Worm (Caenorhabditis elegans): Measurements from ENCODE around the gene T01B7.5.
A peak's percentile ranks its signal among the peaks of the same experiment; 100 is the strongest.

Gene T01B7.5

DNA sequence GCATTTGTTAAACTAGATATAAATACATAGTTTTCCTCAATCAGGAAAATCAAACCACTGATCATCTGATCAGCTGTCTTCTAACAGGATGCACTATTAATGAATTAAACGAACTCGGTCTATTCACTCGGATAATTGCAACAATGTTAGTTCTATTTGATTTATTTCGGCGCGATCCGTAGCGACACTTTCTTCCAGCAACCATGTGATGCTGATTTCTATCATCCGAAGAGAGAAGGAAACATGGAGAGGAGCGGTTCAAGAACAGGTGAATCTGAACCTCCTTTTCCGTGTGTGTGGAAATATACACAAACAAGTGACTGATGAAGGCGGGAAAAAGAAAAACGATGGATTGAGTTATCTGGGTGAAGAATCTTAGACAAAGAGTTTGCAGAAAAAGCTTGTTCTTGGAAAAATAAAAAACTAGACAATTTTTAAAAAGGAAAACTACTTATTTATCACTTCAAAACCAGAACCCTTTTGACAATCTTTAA, 15.2 kb downstream of the T01B7.5 start:
- peak; percentile 13 for TF ChIP-seq hlh-11 (tag; optimal IDR thresholded peaks at IDR 0.05)
- TF ChIP-seq T26A8.4 (GFP tag; IDR thresholded peaks at IDR 0.05): no peak
- TF ChIP-seq nhr-28 (tag; optimal IDR thresholded peaks at IDR 0.05): peak; percentile 4

ce11 chrII:8732339-8733100, 15.9 kb downstream of the T01B7.5 start, which contains the start of gene rol-6:
Gene rol-6, plus strand, starts transcription at chrII:8733050.
- no peak for TF ChIP-seq nhr-76 (tag; optimal IDR thresholded peaks at IDR 0.05)
- TF ChIP-seq aha-1 (tag): peak; percentile 85
- peak; percentile 17 for TF ChIP-seq hlh-11 (tag; optimal IDR thresholded peaks at IDR 0.05)
- TF ChIP-seq Y48G9A.11 (GFP tag; IDR thresholded peaks at IDR 0.05): no peak
- TF ChIP-seq ZK546.5 (tag; optimal IDR thresholded peaks at IDR 0.05): no peak
- TF ChIP-seq nhr-28 (tag; optimal IDR thresholded peaks at IDR 0.05): peak; percentile 30
- no peak for TF ChIP-seq fos-1 (tag; optimal IDR thresholded peaks at IDR 0.05)
- no peak for TF ChIP-seq nhr-102 (tag; optimal IDR thresholded peaks at IDR 0.05)
- no peak for TF ChIP-seq nhr-10 (tag; optimal IDR thresholded peaks at IDR 0.05)
- TF ChIP-seq daf-16 (GFP tag; optimal IDR thresholded peaks at IDR 0.05): no peak
- no peak for TF ChIP-seq daf-16 (tag; optimal IDR thresholded peaks at IDR 0.05)
- no peak for TF ChIP-seq lir-3 (tag; optimal IDR thresholded peaks at IDR 0.05)

DNA sequence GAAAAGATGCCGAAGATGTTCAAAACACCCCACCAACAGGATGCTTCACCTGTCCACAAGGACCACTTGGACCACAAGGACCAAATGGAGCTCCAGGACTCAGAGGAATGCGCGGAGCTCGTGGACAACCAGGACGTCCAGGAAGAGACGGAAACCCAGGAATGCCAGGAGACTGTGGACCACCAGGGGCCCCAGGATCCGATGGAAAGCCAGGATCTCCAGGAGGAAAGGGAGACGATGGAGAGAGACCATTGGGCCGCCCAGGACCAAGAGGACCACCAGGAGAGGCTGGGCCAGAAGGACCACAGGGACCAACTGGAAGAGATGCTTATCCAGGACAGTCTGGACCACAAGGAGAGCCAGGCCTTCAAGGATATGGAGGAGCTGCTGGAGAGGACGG, 17.0 kb downstream of the T01B7.5 start:
- TF ChIP-seq mes-2 (tag; optimal IDR thresholded peaks at IDR 0.05; ENCODE audit: poor library complexity, severe bottlenecking): no peak
- TF ChIP-seq F26F4.8 (GFP tag; conservative IDR thresholded peaks at IDR 0.05): 0 out of 2 replicates have a peak, but pooled peaks have one; percentile 29
- 0 out of 2 replicates have a peak, but pooled peaks have one; percentile 7 for TF ChIP-seq nhr-42 (GFP tag; IDR thresholded peaks at IDR 0.05)
- TF ChIP-seq set-16 (GFP tag; IDR thresholded peaks at IDR 0.05): peak; percentile 91
- TF ChIP-seq hmg-1.1 (GFP tag; IDR thresholded peaks at IDR 0.05): no peak

DNA sequence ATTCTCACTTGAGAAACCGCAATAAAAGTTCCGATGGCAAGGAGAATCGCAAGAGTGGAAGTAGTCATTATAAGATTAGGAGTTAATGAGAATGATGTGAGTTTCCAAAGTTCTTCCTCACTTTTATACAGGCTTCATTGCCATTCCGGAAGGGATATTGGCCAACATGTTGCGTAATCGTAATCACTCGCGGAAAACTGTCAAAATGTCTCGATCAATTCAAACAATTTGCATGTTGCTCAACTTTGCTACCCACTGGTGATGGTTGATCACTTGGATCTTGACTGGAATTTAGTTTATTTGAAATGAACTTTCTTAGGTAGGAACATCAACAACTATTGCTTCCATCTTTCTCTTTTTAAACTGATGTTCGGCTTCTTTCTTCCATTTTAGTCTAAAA, 20.8 kb downstream of the T01B7.5 start, which contains the start of gene idpb-4:
TSS of gene idpb-4 (minus strand) at position 101 of the 400 bp plus-strand sequence.
- TF ChIP-seq hlh-30 (tag; optimal IDR thresholded peaks at IDR 0.05; ENCODE audit: insufficient read depth) (no peak), mxl-3 (GFP tag; optimal IDR thresholded peaks at IDR 0.05) (no peak), egl-43 (GFP tag; IDR thresholded peaks at IDR 0.05) (no peak), dve-1 (tag; optimal IDR thresholded peaks at IDR 0.05; ENCODE audit: insufficient read depth) (no peak)

DNA sequence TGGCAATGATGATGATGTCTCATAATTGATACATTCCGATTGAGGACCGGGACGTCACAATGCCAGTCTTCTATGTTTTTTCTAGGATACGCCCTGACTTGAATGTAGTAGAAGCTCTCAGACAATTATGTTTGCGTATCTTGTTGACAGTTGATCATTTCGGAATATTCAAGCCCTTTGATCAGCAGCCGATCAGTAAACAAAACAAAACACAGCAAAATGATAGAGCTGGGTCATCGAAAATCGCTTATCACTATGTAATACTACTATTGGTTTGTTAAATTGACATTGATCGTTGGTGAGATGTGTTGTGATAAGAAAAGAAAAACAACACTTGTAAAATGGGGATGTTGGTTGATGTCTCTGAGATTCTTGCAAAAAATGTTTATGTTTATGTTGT, 21.6 kb downstream of the T01B7.5 start:
- TF ChIP-seq hlh-11 (tag; optimal IDR thresholded peaks at IDR 0.05) (peak; percentile 20), zfp-2 (tag; optimal IDR thresholded peaks at IDR 0.05) (no peak), nhr-25 (tag; optimal IDR thresholded peaks at IDR 0.05; ENCODE audit: borderline replicate concordance, insufficient read depth) (no peak), dve-1 (tag; optimal IDR thresholded peaks at IDR 0.05; ENCODE audit: insufficient read depth) (peak; percentile 49), ZK337.2 (GFP tag; IDR thresholded peaks at IDR 0.05) (no peak), daf-16 (GFP tag; optimal IDR thresholded peaks at IDR 0.05) (no peak), daf-16 (tag; optimal IDR thresholded peaks at IDR 0.05) (peak; percentile 92)

DNA sequence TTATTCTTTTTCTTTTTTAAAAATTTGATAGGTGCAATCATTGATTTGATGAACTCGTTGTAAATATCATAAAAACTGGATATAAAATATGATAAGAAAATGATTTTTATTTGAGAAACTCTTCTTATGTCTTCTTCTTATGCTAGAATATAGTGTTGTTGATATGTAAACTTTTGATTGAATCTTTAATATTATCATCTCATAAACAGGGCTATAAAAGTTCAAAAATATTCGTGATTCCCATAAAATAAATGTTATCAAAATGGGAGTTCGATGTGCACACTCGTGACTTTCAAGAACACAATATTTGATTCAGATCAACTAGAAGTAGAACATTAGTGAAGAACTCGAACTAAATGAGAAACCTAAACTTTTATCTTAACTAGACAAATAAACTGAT, 22.3 kb downstream of the T01B7.5 start:
- TF ChIP-seq dmd-8 (GFP tag; IDR thresholded peaks at IDR 0.05) (no peak), hlh-30 (tag; optimal IDR thresholded peaks at IDR 0.05; ENCODE audit: insufficient read depth) (peak; percentile 11), nhr-48 (tag; optimal IDR thresholded peaks at IDR 0.05) (peak; percentile 64), mep-1 (tag; optimal IDR thresholded peaks at IDR 0.05) (no peak), nhr-77 (tag; optimal IDR thresholded peaks at IDR 0.05) (peak; percentile 82), lin-15B (tag; optimal IDR thresholded peaks at IDR 0.05) (no peak), dmd-6 (GFP tag; IDR thresholded peaks at IDR 0.05) (peak; percentile 57), hlh-11 (tag; optimal IDR thresholded peaks at IDR 0.05) (peak; percentile 53), mdl-1 (tag; optimal IDR thresholded peaks at IDR 0.05) (peak in 1 of 2 experiments; percentile 34), snpc-1.2 (GFP tag; IDR thresholded peaks at IDR 0.05) (no peak), ctbp-1 (GFP tag; IDR thresholded peaks at IDR 0.05) (no peak), daf-16 (GFP tag; optimal IDR thresholded peaks at IDR 0.05) (no peak), daf-16 (tag; optimal IDR thresholded peaks at IDR 0.05) (peak; percentile 99), spr-3 (GFP tag; optimal IDR thresholded peaks at IDR 0.05) (no peak), nhr-10 (tag; optimal IDR thresholded peaks at IDR 0.05) (peak; percentile 23), php-3 (GFP tag; IDR thresholded peaks at IDR 0.05) (peak; percentile 98), jun-1 (tag; optimal IDR thresholded peaks at IDR 0.05) (no peak), dve-1 (tag; optimal IDR thresholded peaks at IDR 0.05; ENCODE audit: insufficient read depth) (peak; percentile 92), ztf-11 (tag; optimal IDR thresholded peaks at IDR 0.05) (no peak), nhr-102 (tag; optimal IDR thresholded peaks at IDR 0.05) (peak; percentile 22), T26A8.4 (GFP tag; IDR thresholded peaks at IDR 0.05) (no peak), nhr-28 (tag; optimal IDR thresholded peaks at IDR 0.05) (peak; percentile 66)
